Fruit fly (Drosophila melanogaster) whole organism, prepupa: ENCODE results near the gene CG5180.
A peak's percentile ranks its signal among the peaks of the same experiment; 100 is the strongest.

Experiments
- Blimp-1 ChIP-seq: fragments of 200-800 bp; sonication (Bioruptor generic); optimal IDR thresholded peaks from 3 replicates; lab custom pipeline; 2017; ENCODE audit warnings: missing biosample characterization, missing genetic modification characterization, mild to moderate bottlenecking, moderate library complexity, missing genetic modification reagents
- CG10669 ChIP-seq: fragments of 200-800 bp; sonication (Bioruptor generic); optimal IDR thresholded peaks from 3 replicates; lab custom pipeline; 2018; ENCODE audit warnings: missing biosample characterization, mild to moderate bottlenecking, missing genetic modification characterization, moderate library complexity
- CG1621 ChIP-seq: fragments of 200-800 bp; sonication (Bioruptor generic); optimal IDR thresholded peaks from 3 replicates; lab custom pipeline; 2018; ENCODE audit warnings: missing biosample characterization, mild to moderate bottlenecking, missing genetic modification characterization
- CG16779 ChIP-seq: fragments of 200-800 bp; sonication (Bioruptor generic); optimal IDR thresholded peaks from 3 replicates; lab custom pipeline; 2017; ENCODE audit warnings: missing biosample characterization, mild to moderate bottlenecking, missing genetic modification characterization
- CG3032 ChIP-seq: fragments of 200-800 bp; optimal IDR thresholded peaks from 2 replicates; lab custom pipeline; 2019; ENCODE audit warnings: missing biosample characterization, mild to moderate bottlenecking, missing genetic modification characterization, moderate library complexity
- CG6163 ChIP-seq: fragments of 200-800 bp; sonication (Bioruptor generic); IDR thresholded peaks from 3 replicates; pipeline ENCODE4 v1.3.6; 2022; ENCODE audit warnings: missing biosample characterization, missing genetic modification characterization
- Eip78C ChIP-seq: fragments of 200-800 bp; sonication (Bioruptor generic); peaks from one replicate; lab custom pipeline; 2016; ENCODE audit warnings: missing biosample characterization, missing genetic modification characterization
- OdsH ChIP-seq: fragments of 200-800 bp; sonication (Bioruptor generic); optimal IDR thresholded peaks from 3 replicates; lab custom pipeline; 2016; ENCODE audit warnings: missing biosample characterization, missing genetic modification characterization
- esn ChIP-seq: fragments of 200-800 bp; sonication (Bioruptor generic); optimal IDR thresholded peaks from 2 replicates; lab custom pipeline; 2016; ENCODE audit warnings: missing biosample characterization, mild to moderate bottlenecking, missing genetic modification characterization, moderate library complexity
- net ChIP-seq: fragments of 200-800 bp; sonication (Bioruptor generic); optimal IDR thresholded peaks from 3 replicates; lab custom pipeline; 2016; ENCODE audit warnings: missing biosample characterization, missing genetic modification characterization

DNA sequence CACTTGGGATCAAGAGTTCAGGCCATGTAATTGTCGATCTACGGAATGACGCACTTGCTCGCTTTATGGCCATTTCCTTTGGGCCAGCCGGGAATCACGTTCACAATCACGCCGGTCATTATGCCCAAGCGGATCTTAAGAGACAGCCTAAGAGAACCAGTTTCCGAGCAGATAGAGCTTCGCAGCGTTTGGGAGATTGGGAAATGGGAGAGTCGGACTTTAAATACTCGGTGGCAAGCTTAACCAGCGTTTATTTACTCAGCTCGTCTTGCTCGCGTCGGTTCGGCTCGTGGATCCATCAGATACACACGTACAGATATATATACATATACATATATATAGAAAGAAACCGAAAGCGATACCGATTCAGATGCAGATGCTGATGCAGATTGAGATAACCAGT, 7.8 kb downstream of the CG5180 start:
- TF ChIP-seq CG6163 (GFP tag; lab: Robert Waterston, UW) (peak; percentile 47; the same call in 1 of the 3 replicates), CG10669 (GFP tag; lab: Kevin White, UChicago) (no peak), esn (GFP tag; lab: Kevin White, UChicago) (no peak), CG1621 (tag; lab: Kevin White, UChicago) (peak; percentile 47), CG16779 (tag; lab: Kevin White, UChicago) (peak; percentile 35), Eip78C (GFP tag; lab: Kevin White, UChicago) (peak; percentile 73), CG3032 (tag; lab: Kevin White, UChicago) (no peak), net (GFP tag; lab: Kevin White, UChicago) (no peak), Blimp-1 (GFP tag; lab: Kevin White, UChicago) (peak; percentile 97), OdsH (GFP tag; lab: Kevin White, UChicago) (no peak)
